Worm (Caenorhabditis elegans) whole organism, L4 larva: Measurements from ENCODE around the gene Y54G2A.72.

Source experiments
- D1046.2 ChIP-seq: fragments of 200-800 bp; sonication (Bioruptor generic); IDR thresholded peaks from 2 replicates; pipeline ENCODE4 v1.3.6; 2022; ENCODE audit warnings: missing genetic modification characterization, missing compliant biosample characterization
- F10B5.3 ChIP-seq: sonication (generic microtip); optimal IDR thresholded peaks from 2 replicates; lab custom pipeline; 2016; ENCODE audit warnings: mild to moderate bottlenecking, missing genetic modification characterization, missing compliant biosample characterization
- F44E2.7 ChIP-seq: fragments of 200-800 bp; sonication (Bioruptor generic); IDR thresholded peaks from 2 replicates; pipeline ENCODE4 v2.1.2; 2022; ENCODE audit warnings: missing genetic modification characterization, missing compliant biosample characterization
- T26A8.4 ChIP-seq: fragments of 200-800 bp; sonication (Bioruptor generic); IDR thresholded peaks from 2 replicates; pipeline ENCODE4 v1.3.6; 2022; ENCODE audit warnings: missing genetic modification characterization, missing compliant biosample characterization
- Y105C5A.15 ChIP-seq: fragments of 200-800 bp; sonication (Bioruptor generic); IDR thresholded peaks from 2 replicates; pipeline ENCODE4 v1.3.6; 2022; ENCODE audit warnings: missing genetic modification characterization, missing compliant biosample characterization
- Y48G9A.11 ChIP-seq: fragments of 200-800 bp; sonication (Bioruptor generic); IDR thresholded peaks from 2 replicates; pipeline ENCODE4 v1.3.6; 2022; ENCODE audit warnings: missing genetic modification reagents, missing genetic modification characterization, missing compliant biosample characterization
- Y75B8A.6 ChIP-seq: fragments of 200-800 bp; sonication (Bioruptor generic); IDR thresholded peaks from 2 replicates; pipeline ENCODE4 v1.3.6; 2022; ENCODE audit warnings: missing genetic modification reagents, missing genetic modification characterization, missing compliant biosample characterization
- ceh-20 ChIP-seq: fragments of 200-800 bp; sonication (Bioruptor generic); IDR thresholded peaks from 2 replicates; pipeline ENCODE4 v1.3.6; 2022; ENCODE audit warnings: missing genetic modification reagents, missing genetic modification characterization, missing compliant biosample characterization
- ceh-28 ChIP-seq: fragments of 150-350 bp; optimal IDR thresholded peaks from 2 replicates; lab custom pipeline; 2014; ENCODE audit warnings: missing biosample characterization, missing genetic modification reagents, missing genetic modification characterization
- ceh-32 ChIP-seq: sonication (generic microtip); optimal IDR thresholded peaks from 2 replicates; lab custom pipeline; 2016; ENCODE audit warnings: mild to moderate bottlenecking, missing genetic modification characterization, missing compliant biosample characterization; ENCODE audit not compliant: poor library complexity
- ceh-82 ChIP-seq: sonication (generic microtip); optimal IDR thresholded peaks from 2 replicates; lab custom pipeline; 2017; ENCODE audit warnings: missing biosample characterization, missing genetic modification characterization
- cey-2 ChIP-seq: sonication (generic microtip); optimal IDR thresholded peaks from 3 replicates; lab custom pipeline; 2017; ENCODE audit warnings: missing genetic modification characterization, mild to moderate bottlenecking, missing compliant biosample characterization, antibody characterized with exemption, borderline replicate concordance; ENCODE audit not compliant: insufficient read depth
- daf-12 ChIP-seq: fragments of 150-350 bp; optimal IDR thresholded peaks from 2 replicates; lab custom pipeline; 2014; ENCODE audit warnings: missing biosample characterization, missing genetic modification reagents, missing genetic modification characterization
- daf-19 ChIP-seq: fragments of 200-800 bp; sonication (Bioruptor generic); conservative IDR thresholded peaks from 2 replicates; pipeline ENCODE4 v1.3.6; 2022; ENCODE audit warnings: missing genetic modification characterization, missing compliant biosample characterization
- dmd-6 ChIP-seq: fragments of 200-800 bp; sonication (Bioruptor generic); IDR thresholded peaks from 2 replicates; pipeline ENCODE4 v1.3.6; 2022; ENCODE audit warnings: missing genetic modification reagents, missing genetic modification characterization, missing compliant biosample characterization
- dmd-8 ChIP-seq: fragments of 200-800 bp; sonication (Bioruptor generic); IDR thresholded peaks from 2 replicates; pipeline ENCODE4 v1.3.6; 2022; ENCODE audit warnings: missing genetic modification characterization, missing compliant biosample characterization
- dpl-1 ChIP-seq: fragments of 150-350 bp; optimal IDR thresholded peaks from 2 replicates; lab custom pipeline; 2014; ENCODE audit warnings: missing biosample characterization, missing genetic modification reagents, missing genetic modification characterization
- fos-1 ChIP-seq: fragments of 150-350 bp; optimal IDR thresholded peaks from 2 replicates; lab custom pipeline; 2014; ENCODE audit warnings: missing biosample characterization, missing genetic modification characterization
- gei-8 ChIP-seq: fragments of 200-800 bp; sonication (Bioruptor generic); optimal IDR thresholded peaks from 2 replicates; lab custom pipeline; 2018; ENCODE audit warnings: mild to moderate bottlenecking, missing genetic modification characterization, missing compliant biosample characterization
- hif-1 ChIP-seq, 2 experiments: sonication (generic microtip); optimal IDR thresholded peaks; 2 replicates each; lab custom pipeline; 2016 to 2017; ENCODE audit warnings: missing compliant biosample characterization in 2 of 2, missing genetic modification characterization in 2 of 2, missing genetic modification reagents in 2 of 2, missing genotype in 2 of 2, mild to moderate bottlenecking in 1 of 2
- hlh-11 ChIP-seq: fragments of 200-800 bp; sonication (Bioruptor generic); optimal IDR thresholded peaks from 2 replicates; lab custom pipeline; 2018; ENCODE audit warnings: mild to moderate bottlenecking, missing genetic modification characterization, missing compliant biosample characterization
- jun-1 ChIP-seq: fragments of 150-350 bp; optimal IDR thresholded peaks from 2 replicates; lab custom pipeline; 2014; ENCODE audit warnings: missing biosample characterization, missing genetic modification reagents, missing genetic modification characterization
- lim-7 ChIP-seq: fragments of 200-800 bp; sonication (Bioruptor generic); IDR thresholded peaks from 2 replicates; pipeline ENCODE4 v1.3.6; 2022; ENCODE audit warnings: missing genetic modification characterization, missing compliant biosample characterization
- lin-1 ChIP-seq: fragments of 200-800 bp; sonication (Bioruptor generic); IDR thresholded peaks from 2 replicates; pipeline ENCODE4 v1.3.6; 2022; ENCODE audit warnings: missing genetic modification reagents, missing genetic modification characterization, missing compliant biosample characterization
- lin-13 ChIP-seq: fragments of 150-350 bp; optimal IDR thresholded peaks from 2 replicates; lab custom pipeline; 2014; ENCODE audit warnings: missing biosample characterization, missing genetic modification reagents, missing genetic modification characterization
- lin-15B ChIP-seq: fragments of 150-350 bp; sonication (generic microtip); optimal IDR thresholded peaks from 3 replicates; lab custom pipeline; 2014; ENCODE audit warnings: missing biosample characterization, missing genetic modification characterization
- lin-29 ChIP-seq: fragments of 200-800 bp; sonication (Bioruptor generic); IDR thresholded peaks from 2 replicates; pipeline ENCODE4 v1.3.6; 2022; ENCODE audit warnings: missing genetic modification reagents, missing genetic modification characterization, missing compliant biosample characterization
- lin-39 ChIP-seq: fragments of 150-350 bp; optimal IDR thresholded peaks from 2 replicates; lab custom pipeline; 2014; ENCODE audit warnings: missing biosample characterization, missing genetic modification reagents, missing genetic modification characterization
- lir-3 ChIP-seq: sonication (generic microtip); optimal IDR thresholded peaks from 2 replicates; lab custom pipeline; 2016; ENCODE audit warnings: mild to moderate bottlenecking, missing genetic modification characterization, missing compliant biosample characterization
- lsy-2 ChIP-seq, 2 experiments: fragments of 150-350 bp in 1 of 2; sonication (generic microtip) in 1 of 2; optimal IDR thresholded peaks; 2 replicates each; lab custom pipeline; 2014 to 2017; ENCODE audit warnings: missing biosample characterization in 2 of 2, missing genetic modification characterization in 2 of 2
- madf-9 ChIP-seq: fragments of 200-800 bp; sonication (Bioruptor generic); conservative IDR thresholded peaks from 2 replicates; pipeline ENCODE4 v1.3.6; 2022; ENCODE audit warnings: missing genetic modification reagents, missing genetic modification characterization, missing compliant biosample characterization
- mdl-1 ChIP-seq, 2 experiments: fragments of 150-350 bp in 1 of 2; sonication (generic microtip) in 1 of 2; optimal IDR thresholded peaks; 2 replicates each; lab custom pipeline; 2014 to 2017; ENCODE audit warnings: missing biosample characterization in 2 of 2, missing genetic modification characterization in 2 of 2
- mep-1 ChIP-seq: fragments of 150-350 bp; sonication (generic microtip); optimal IDR thresholded peaks from 3 replicates; lab custom pipeline; 2014; ENCODE audit warnings: missing biosample characterization, missing genetic modification characterization
- nhr-10 ChIP-seq: fragments of 150-350 bp; optimal IDR thresholded peaks from 2 replicates; lab custom pipeline; 2014; ENCODE audit warnings: missing biosample characterization, missing genetic modification characterization
- nhr-102 ChIP-seq: sonication (generic microtip); optimal IDR thresholded peaks from 2 replicates; lab custom pipeline; 2016; ENCODE audit warnings: mild to moderate bottlenecking, missing genetic modification characterization, moderate library complexity, missing compliant biosample characterization
- nhr-111 ChIP-seq: fragments of 200-800 bp; sonication (Bioruptor generic); optimal IDR thresholded peaks from 2 replicates; lab custom pipeline; 2018; ENCODE audit warnings: mild to moderate bottlenecking, missing genetic modification characterization, missing compliant biosample characterization
- nhr-237 ChIP-seq: sonication (generic microtip); optimal IDR thresholded peaks from 2 replicates; lab custom pipeline; 2017; ENCODE audit warnings: missing biosample characterization, missing genetic modification characterization
- nhr-25 ChIP-seq: sonication (generic microtip); optimal IDR thresholded peaks from 2 replicates; lab custom pipeline; 2017; ENCODE audit warnings: missing genetic modification characterization, mild to moderate bottlenecking, missing compliant biosample characterization, antibody characterized with exemption, moderate library complexity, borderline replicate concordance; ENCODE audit not compliant: insufficient read depth
- nhr-41 ChIP-seq: fragments of 200-800 bp; sonication (Bioruptor generic); IDR thresholded peaks from 2 replicates; pipeline ENCODE4 v1.3.6; 2022; ENCODE audit warnings: missing genetic modification reagents, missing genetic modification characterization, missing compliant biosample characterization
- nhr-42 ChIP-seq: fragments of 200-800 bp; sonication (Bioruptor generic); IDR thresholded peaks from 2 replicates; pipeline ENCODE4 v1.3.6; 2022; ENCODE audit warnings: missing genetic modification characterization, missing compliant biosample characterization
- nhr-76 ChIP-seq: fragments of 150-350 bp; optimal IDR thresholded peaks from 2 replicates; lab custom pipeline; 2014; ENCODE audit warnings: missing biosample characterization, missing genetic modification characterization
- nhr-77 ChIP-seq: fragments of 150-350 bp; optimal IDR thresholded peaks from 2 replicates; lab custom pipeline; 2014; ENCODE audit warnings: missing biosample characterization, missing genetic modification characterization
- php-3 ChIP-seq: fragments of 200-800 bp; sonication (Bioruptor generic); IDR thresholded peaks from 2 replicates; pipeline ENCODE4 v1.3.6; 2022; ENCODE audit warnings: missing genetic modification reagents, missing genetic modification characterization, missing compliant biosample characterization
- saeg-2 ChIP-seq: fragments of 200-800 bp; sonication (Bioruptor generic); IDR thresholded peaks from 2 replicates; pipeline ENCODE4 v1.3.6; 2022; ENCODE audit warnings: missing genetic modification reagents, missing genetic modification characterization, missing compliant biosample characterization
- set-16 ChIP-seq: fragments of 200-800 bp; sonication (Bioruptor generic); IDR thresholded peaks from 2 replicates; pipeline ENCODE4 v1.3.6; 2022; ENCODE audit warnings: missing genetic modification reagents, missing genetic modification characterization, missing compliant biosample characterization
- tag-97 ChIP-seq: fragments of 200-800 bp; sonication (Bioruptor generic); IDR thresholded peaks from 2 replicates; pipeline ENCODE4 v1.3.6; 2022; ENCODE audit warnings: missing genetic modification characterization, missing compliant biosample characterization
- unc-62 ChIP-seq, 3 experiments: fragments of 150-350 bp in 1 of 3; sonication (generic microtip); optimal IDR thresholded peaks in 2 of 3; peaks in 1 of 3; 1 replicate in 1 of 3; 2 replicates in 2 of 3; lab custom pipeline; 2014 to 2017; ENCODE audit warnings: missing biosample characterization in 3 of 3, missing genetic modification characterization in 3 of 3, missing genetic modification reagents in 3 of 3, missing genotype in 1 of 3
- zag-1 ChIP-seq: fragments of 150-350 bp; optimal IDR thresholded peaks from 2 replicates; lab custom pipeline; 2014; ENCODE audit warnings: missing biosample characterization, missing genetic modification characterization
- zfp-2 ChIP-seq: sonication (generic microtip); optimal IDR thresholded peaks from 2 replicates; lab custom pipeline; 2016; ENCODE audit warnings: mild to moderate bottlenecking, missing genetic modification characterization, missing compliant biosample characterization
- zip-11 ChIP-seq: fragments of 200-800 bp; sonication (Bioruptor generic); IDR thresholded peaks from 2 replicates; pipeline ENCODE4 v1.3.6; 2022; ENCODE audit warnings: missing genetic modification characterization, missing compliant biosample characterization

The Y54G2A.72 gene

DNA sequence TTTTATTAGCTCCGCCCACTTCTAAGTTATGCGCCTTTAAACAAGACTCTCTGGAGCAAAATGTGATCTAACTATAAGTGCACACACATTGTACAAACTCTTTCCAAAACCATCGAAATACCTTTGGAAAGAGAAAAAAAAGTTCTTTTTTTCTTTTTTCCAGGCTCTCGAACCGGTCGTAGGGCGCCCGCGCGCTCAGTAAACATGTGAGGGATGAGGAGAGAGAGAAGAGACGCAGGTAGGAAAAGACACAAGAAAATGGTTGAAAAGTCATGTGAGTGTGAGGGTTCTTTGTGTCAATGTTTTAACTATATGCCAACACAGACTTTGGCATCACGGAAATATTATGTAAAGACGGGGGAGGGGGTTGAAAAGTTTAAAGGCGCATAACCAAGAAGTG, 3.4 kb upstream of the Y54G2A.72 start (continued):
- TF ChIP-seq F10B5.3 (tag; lab: Kevin White, UChicago) (no peak), zag-1 (tag; lab: Kevin White, UChicago) (no peak), F44E2.7 (GFP tag; lab: Robert Waterston, UW) (no peak), php-3 (GFP tag; lab: Robert Waterston, UW) (no peak), mdl-1 (tag; optimal IDR thresholded peaks at IDR 0.05; lab: Kevin White, UChicago) (peak; percentile 9 to 87), ceh-28 (tag; lab: Kevin White, UChicago) (no peak), daf-12 (tag; lab: Kevin White, UChicago) (no peak), lin-29 (GFP tag; lab: Robert Waterston, UW) (peak; percentile 77), zip-11 (GFP tag; lab: Robert Waterston, UW) (0 out of 2 replicates have a peak, but pooled peaks have one; percentile 9), dmd-8 (no peak), lir-3 (no peak), nhr-42 (GFP tag; lab: Robert Waterston, UW) (0 out of 2 replicates have a peak, but pooled peaks have one; percentile 58), lsy-2 (tag; optimal IDR thresholded peaks at IDR 0.05; lab: Kevin White, UChicago) (peak; percentile 17 to 82), lin-1 (GFP tag; lab: Robert Waterston, UW) (peak; percentile 15; the same call in 1 of the 2 replicates), nhr-41 (GFP tag; lab: Robert Waterston, UW) (no peak), lin-15B (tag; lab: Kevin White, UChicago) (no peak), lim-7 (GFP tag; lab: Robert Waterston, UW) (no peak), hlh-11 (tag; lab: Kevin White, UChicago) (peak; percentile 94), lin-13 (peak; percentile 75), ceh-20 (GFP tag; lab: Robert Waterston, UW) (peak; percentile 69; the same call in 1 of the 2 replicates), nhr-76 (tag; lab: Kevin White, UChicago) (no peak), dmd-6 (GFP tag; lab: Robert Waterston, UW) (peak; percentile 78), D1046.2 (no peak), cey-2 (no peak), madf-9 (GFP tag; lab: Robert Waterston, UW) (0 out of 2 replicates have a peak, but pooled peaks have one; percentile 10), ceh-82 (tag; lab: Kevin White, UChicago) (no peak), zfp-2 (tag; lab: Kevin White, UChicago) (no peak), Y48G9A.11 (GFP tag; lab: Robert Waterston, UW) (no peak), nhr-10 (tag; lab: Kevin White, UChicago) (peak; percentile 53), nhr-111 (GFP tag; lab: Kevin White, UChicago) (no peak), unc-62 (GFP tag; optimal IDR thresholded peaks at IDR 0.05 in 1 of 2; lab: Kevin White, UChicago) (peak in 1 of 2 experiments; percentile 98), unc-62 (tag; optimal IDR thresholded peaks at IDR 0.05; lab: Kevin White, UChicago) (no peak), jun-1 (tag; lab: Kevin White, UChicago) (no peak), nhr-237 (tag; lab: Kevin White, UChicago) (no peak), T26A8.4 (peak; percentile 64), saeg-2 (GFP tag; lab: Robert Waterston, UW) (no peak), Y75B8A.6 (GFP tag; lab: Robert Waterston, UW) (0 out of 2 replicates have a peak, but pooled peaks have one; percentile 26), gei-8 (GFP tag; lab: Kevin White, UChicago) (no peak), ceh-32 (tag; lab: Kevin White, UChicago) (no peak), hif-1 (tag; optimal IDR thresholded peaks at IDR 0.05; lab: Kevin White, UChicago) (peak in 1 of 2 experiments; percentile 43), nhr-77 (peak; percentile 85), nhr-25 (tag; lab: Kevin White, UChicago) (no peak), nhr-102 (peak; percentile 26), set-16 (GFP tag; lab: Robert Waterston, UW) (peak; percentile 31; the same call in 1 of the 2 replicates), Y105C5A.15 (no peak), daf-19 (no peak), fos-1 (tag; lab: Kevin White, UChicago) (no peak), tag-97 (no peak), dpl-1 (GFP tag; lab: Kevin White, UChicago) (peak; percentile 28), lin-39 (tag; lab: Kevin White, UChicago) (no peak), mep-1 (tag; lab: Kevin White, UChicago) (peak; percentile 89)
